Fruit fly (Drosophila melanogaster): ENCODE measurements around the gene Cubn2.

dm6 chr3L:11793233-11793800 is 21.2 kb downstream of the Cubn2 start, which contains the start of the genes twy and CG10907:
- TF ChIP-seq Crg-1 (GFP tag; optimal IDR thresholded peaks at IDR 0.05) (no peak), CG5204 (GFP tag; optimal IDR thresholded peaks at IDR 0.05) (no peak), ovo (GFP tag; optimal IDR thresholded peaks at IDR 0.05) (no peak), cic (GFP tag; optimal IDR thresholded peaks at IDR 0.05) (no peak), cnc (optimal IDR thresholded peaks at IDR 0.05) (no peak), kay (GFP tag; ENCODE audit: borderline replicate concordance) (no peak), CG7101 (tag; optimal IDR thresholded peaks at IDR 0.05) (no peak), Hr96 (GFP tag; optimal IDR thresholded peaks at IDR 0.05) (no peak), CG12768 (GFP tag; optimal IDR thresholded peaks at IDR 0.05) (no peak)
